Worm (Caenorhabditis elegans) whole organism, L1 larva: ENCODE results near the gene aars-1.

ENCODE experiments used
- hpl-2 ChIP-seq: fragments of 150-350 bp; optimal IDR thresholded peaks from 2 replicates; lab custom pipeline; 2014; ENCODE audit warnings: missing biosample characterization, missing genetic modification reagents, missing genetic modification characterization
- lsy-2 ChIP-seq, 2 experiments: fragments of 150-350 bp; optimal IDR thresholded peaks; 2 replicates each; lab custom pipeline; 2014; ENCODE audit warnings: missing biosample characterization in 2 of 2, missing genetic modification characterization in 2 of 2
- nhr-11 ChIP-seq: fragments of 150-350 bp; optimal IDR thresholded peaks from 2 replicates; lab custom pipeline; 2014; ENCODE audit warnings: missing biosample characterization, missing genetic modification characterization
- sox-4 ChIP-seq: sonication (generic microtip); optimal IDR thresholded peaks from 2 replicates; lab custom pipeline; 2016; ENCODE audit warnings: missing genetic modification characterization, missing compliant biosample characterization

DNA sequence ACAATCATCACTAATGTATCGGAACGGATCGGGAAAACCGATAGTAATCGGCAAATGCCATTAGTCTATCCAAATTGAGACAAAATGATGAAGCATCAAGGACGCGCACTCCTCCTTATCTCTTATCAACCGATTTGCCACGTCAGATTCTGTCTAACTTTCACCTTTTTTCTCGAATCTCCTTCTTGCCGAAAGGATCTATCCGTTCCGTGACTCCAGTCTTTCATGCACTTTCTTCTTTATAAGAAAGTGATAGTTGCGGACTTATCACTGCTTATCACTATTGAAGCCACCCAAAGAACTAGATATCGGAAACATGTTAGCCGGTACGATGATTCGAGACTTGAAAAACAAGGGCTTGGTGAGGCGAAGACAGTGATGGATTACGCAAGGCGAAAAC is 37.7 kb upstream of the aars-1 start:
- TF ChIP-seq sox-4 (tag; lab: Kevin White, UChicago) (no peak), hpl-2 (no peak), lsy-2 (tag; optimal IDR thresholded peaks at IDR 0.05; lab: Kevin White, UChicago) (no peak), nhr-11 (tag; lab: Kevin White, UChicago) (no peak)
